Worm (Caenorhabditis elegans): ENCODE results near the gene F18G5.1.
A peak's percentile ranks its signal among the peaks of the same experiment; 100 is the strongest.

Gene F18G5.1

DNA sequence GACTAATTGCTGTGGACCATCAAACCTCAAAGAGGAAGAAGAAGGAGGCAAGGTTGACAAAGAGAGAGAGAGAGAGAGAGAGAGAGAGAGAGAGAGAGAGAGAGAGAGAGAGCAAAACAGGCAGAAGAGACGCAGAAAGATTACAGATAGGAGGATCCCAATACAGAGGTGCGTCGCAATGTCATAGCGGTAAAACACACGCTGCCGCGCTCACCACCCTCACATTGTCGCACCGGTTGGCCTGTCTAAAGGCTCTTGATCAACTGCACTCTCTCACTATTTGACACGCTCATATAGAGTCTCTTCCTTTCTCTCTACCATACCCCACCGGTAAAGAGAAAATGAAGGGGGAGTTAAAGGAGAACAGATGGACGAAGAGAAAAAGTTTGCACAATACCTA, 34.4 kb upstream of the F18G5.1 start (continued):
- TF ChIP-seq ceh-30 (tag; optimal IDR thresholded peaks at IDR 0.05) (no peak), fkh-10 (GFP tag; optimal IDR thresholded peaks at IDR 0.05) (no peak), ceh-19 (GFP tag; optimal IDR thresholded peaks at IDR 0.05) (peak; percentile 1), nfya-1 (tag; optimal IDR thresholded peaks at IDR 0.05) (peak; percentile 46), pha-4 (tag; optimal IDR thresholded peaks at IDR 0.05) (no peak), T23F11.4 (GFP tag; optimal IDR thresholded peaks at IDR 0.05) (peak; percentile 18), ztf-16 (tag; optimal IDR thresholded peaks at IDR 0.05) (peak; percentile 31), ceh-34 (tag; optimal IDR thresholded peaks at IDR 0.05) (peak; percentile 10), C08G9.2 (tag; optimal IDR thresholded peaks at IDR 0.05) (no peak)

DNA sequence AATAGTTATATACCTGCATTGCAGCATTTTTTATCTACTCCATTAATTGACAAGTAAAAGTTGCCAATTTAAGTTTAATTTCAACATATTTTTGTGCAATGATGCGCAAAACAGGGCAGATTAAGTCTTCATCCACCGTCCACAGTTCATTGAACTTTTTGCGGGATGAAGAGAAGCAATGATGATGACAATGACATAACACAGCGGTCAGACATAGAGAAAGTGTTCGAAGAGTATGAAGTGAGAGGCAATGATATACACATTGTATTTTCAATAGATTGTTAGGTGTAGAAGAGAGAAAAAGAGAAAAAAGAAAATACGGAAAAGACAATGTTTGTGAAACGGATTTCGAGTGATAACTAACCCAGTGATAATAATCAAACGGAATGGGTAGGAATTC, 32.7 kb upstream of the F18G5.1 start:
- TF ChIP-seq elt-2 (tag; optimal IDR thresholded peaks at IDR 0.05) (no peak), ceh-22 (tag; optimal IDR thresholded peaks at IDR 0.05) (no peak), fax-1 (tag; optimal IDR thresholded peaks at IDR 0.05) (no peak), hlh-15 (tag; optimal IDR thresholded peaks at IDR 0.05) (no peak), pha-4 (tag; optimal IDR thresholded peaks at IDR 0.05) (no peak), dve-1 (tag; optimal IDR thresholded peaks at IDR 0.05) (no peak)

ce11 chrX:9228441-9228840, 31.2 kb upstream of the F18G5.1 start:
- no peak for TF ChIP-seq nfya-1 (tag; optimal IDR thresholded peaks at IDR 0.05)
- TF ChIP-seq nhr-232 (tag; optimal IDR thresholded peaks at IDR 0.05) = no peak
- no peak for TF ChIP-seq fkh-6 (tag; optimal IDR thresholded peaks at IDR 0.05)
- TF ChIP-seq ceh-34 (tag; optimal IDR thresholded peaks at IDR 0.05) = no peak
- peak; percentile 19 for TF ChIP-seq unc-55 (GFP tag; optimal IDR thresholded peaks at IDR 0.05)
- TF ChIP-seq rnt-1 (tag; optimal IDR thresholded peaks at IDR 0.05) = peak; percentile 73

ce11 chrX:9230322-9230721, 29.3 kb upstream of the F18G5.1 start:
- TF ChIP-seq ceh-30 (tag; optimal IDR thresholded peaks at IDR 0.05) (no peak), elt-2 (tag; optimal IDR thresholded peaks at IDR 0.05) (no peak), ets-4 (tag; optimal IDR thresholded peaks at IDR 0.05) (no peak), madf-2 (tag; optimal IDR thresholded peaks at IDR 0.05) (no peak), fkh-10 (GFP tag; optimal IDR thresholded peaks at IDR 0.05) (no peak)

DNA sequence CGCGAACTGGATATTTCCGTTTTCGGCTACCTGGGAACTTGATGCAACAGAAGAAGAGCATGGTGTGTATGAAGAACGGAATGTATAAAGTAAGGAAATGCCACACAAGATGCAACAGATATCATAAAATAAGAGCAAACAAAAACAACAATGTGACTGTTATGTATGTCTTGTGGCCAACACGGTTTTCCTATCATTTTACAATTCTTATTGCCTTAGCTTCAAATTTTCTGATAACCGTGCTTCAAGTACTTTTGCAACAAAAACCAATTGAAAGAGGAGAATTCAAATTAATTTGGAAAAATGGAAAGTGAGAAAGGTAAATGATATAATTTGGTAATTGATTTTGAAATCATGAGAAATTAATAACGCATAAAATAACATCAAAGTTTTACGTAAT, 28.1 kb upstream of the F18G5.1 start:
- TF ChIP-seq odd-2 (tag; optimal IDR thresholded peaks at IDR 0.05) = no peak
- TF ChIP-seq elt-2 (tag; optimal IDR thresholded peaks at IDR 0.05) = no peak
- TF ChIP-seq madf-2 (tag; optimal IDR thresholded peaks at IDR 0.05) = no peak

- TF ChIP-seq lim-6 (tag; optimal IDR thresholded peaks at IDR 0.05) (no peak), lin-11 (tag; optimal IDR thresholded peaks at IDR 0.05) (no peak), tbx-2 (tag; optimal IDR thresholded peaks at IDR 0.05) (no peak), ama-1 (optimal IDR thresholded peaks at IDR 0.05) (no peak), odd-2 (tag; optimal IDR thresholded peaks at IDR 0.05) (no peak), ceh-48 (tag; optimal IDR thresholded peaks at IDR 0.05) (no peak), unc-86 (tag; optimal IDR thresholded peaks at IDR 0.05) (no peak), Y22D7AL.16 (tag; optimal IDR thresholded peaks at IDR 0.05) (no peak), ahr-1 (tag; optimal IDR thresholded peaks at IDR 0.05) (no peak), fkh-10 (GFP tag; optimal IDR thresholded peaks at IDR 0.05) (no peak), hlh-15 (tag; optimal IDR thresholded peaks at IDR 0.05) (no peak), ceh-18 (tag; optimal IDR thresholded peaks at IDR 0.05) (no peak)
These were observed 27.6 kb upstream of the F18G5.1 start, which contains the start of gene vav-1 for ce11 chrX:9232037-9232436. vav-1 (minus strand) TSS chrX:9232137.

DNA sequence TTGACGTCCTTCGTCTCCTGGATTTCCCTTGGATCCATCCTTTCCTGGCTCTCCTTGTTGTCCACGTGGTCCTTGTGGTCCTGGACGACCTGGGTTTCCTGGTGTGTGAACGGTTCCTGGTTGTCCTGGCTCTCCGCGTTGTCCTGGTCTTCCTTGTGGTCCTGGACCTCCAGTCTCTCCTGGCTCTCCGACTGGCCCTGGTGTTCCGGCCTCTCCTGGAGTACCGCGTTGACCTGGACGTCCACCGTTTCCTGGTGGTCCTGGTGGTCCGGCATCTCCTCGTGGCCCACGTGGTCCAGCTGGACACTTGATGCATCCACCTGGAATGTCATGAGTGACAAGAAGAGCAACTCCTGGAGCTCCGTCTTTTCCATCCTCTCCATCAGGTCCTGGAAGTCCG, 25.8 kb upstream of the F18G5.1 start:
- peak; percentile 31 for TF ChIP-seq C08G9.2 (tag; optimal IDR thresholded peaks at IDR 0.05)
- no peak for TF ChIP-seq hlh-13 (GFP tag; optimal IDR thresholded peaks at IDR 0.05)
- no peak for TF ChIP-seq K02D7.2 (tag; optimal IDR thresholded peaks at IDR 0.05)
- no peak for TF ChIP-seq ceh-30 (tag; optimal IDR thresholded peaks at IDR 0.05)
- TF ChIP-seq gmeb-2 (tag; optimal IDR thresholded peaks at IDR 0.05) = no peak
- TF ChIP-seq nfya-1 (tag; optimal IDR thresholded peaks at IDR 0.05) = no peak
- peak; percentile 63 for TF ChIP-seq elt-4 (tag; optimal IDR thresholded peaks at IDR 0.05)
- peak; percentile 27 for TF ChIP-seq sdc-2 (tag; optimal IDR thresholded peaks at IDR 0.05)
- TF ChIP-seq ceh-31 (tag; optimal IDR thresholded peaks at IDR 0.05) = no peak
- TF ChIP-seq sox-4 (tag; optimal IDR thresholded peaks at IDR 0.05) = no peak
- TF ChIP-seq dmd-4 (tag; optimal IDR thresholded peaks at IDR 0.05; ENCODE audit: borderline replicate concordance) = no peak
- TF ChIP-seq rnt-1 (tag; optimal IDR thresholded peaks at IDR 0.05) = no peak
- no peak for TF ChIP-seq ceh-48 (tag; optimal IDR thresholded peaks at IDR 0.05)
- TF ChIP-seq zip-5 (tag; optimal IDR thresholded peaks at IDR 0.05) = no peak
- no peak for TF ChIP-seq ceh-2 (tag; optimal IDR thresholded peaks at IDR 0.05)
- TF ChIP-seq pag-3 (tag; optimal IDR thresholded peaks at IDR 0.05; ENCODE audit: borderline replicate concordance) = no peak
- TF ChIP-seq ceh-6 (GFP tag; optimal IDR thresholded peaks at IDR 0.05) = no peak
